Fruit fly (Drosophila melanogaster): ENCODE measurements around the gene CG7168.

DNA sequence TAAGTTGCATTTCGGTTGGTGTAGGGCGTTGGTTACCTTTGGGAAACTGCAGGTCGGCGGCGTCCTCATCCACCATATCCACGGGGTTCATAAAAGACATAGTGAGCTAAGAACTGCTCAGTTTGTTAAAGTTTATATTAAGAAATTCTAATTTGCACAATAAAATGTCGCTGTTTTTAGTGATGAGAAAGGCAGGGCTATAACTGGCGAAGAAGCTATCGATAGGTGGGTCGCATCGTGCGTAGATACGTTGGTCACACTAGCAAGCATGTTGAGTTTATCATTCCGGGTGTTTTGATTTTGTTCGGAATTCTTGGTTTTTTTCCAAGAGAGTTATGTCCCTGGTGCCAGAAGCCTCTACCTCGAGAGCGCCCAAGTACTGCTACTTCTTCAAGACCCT, 29.4 kb upstream of the CG7168 start, which contains the start of the genes Ada2a, Polr2D, Tgs1 and moi:
- TF ChIP-seq CG10348 (GFP tag; IDR thresholded peaks at IDR 0.05) (no peak), D1 (tag; optimal IDR thresholded peaks at IDR 0.05) (no peak), CG13204 (GFP tag; optimal IDR thresholded peaks at IDR 0.05) (no peak), CG4496 (GFP tag; IDR thresholded peaks at IDR 0.05) (no peak), Ets98B (GFP tag; IDR thresholded peaks at IDR 0.05) (no peak), CG15710 (tag; optimal IDR thresholded peaks at IDR 0.05) (no peak), CG32121 (GFP tag; IDR thresholded peaks at IDR 0.05) (no peak), fd96Ca (GFP tag; IDR thresholded peaks at IDR 0.05) (no peak), CG14655 (GFP tag; optimal IDR thresholded peaks at IDR 0.05) (no peak), gl (tag; optimal IDR thresholded peaks at IDR 0.05) (no peak)
